Fruit fly (Drosophila melanogaster) whole organism, embryonic: ENCODE measurements around the gene Aprt.
A peak's percentile ranks its signal among the peaks of the same experiment; 100 is the strongest.

Experiments
- CG10267 ChIP-seq: fragments of 200-800 bp; sonication (Bioruptor generic); optimal IDR thresholded peaks from 2 replicates; lab custom pipeline; 2018; ENCODE audit warnings: missing biosample characterization, mild to moderate bottlenecking, missing genetic modification characterization, moderate library complexity
- CG10462 ChIP-seq: fragments of 200-800 bp; sonication (Bioruptor generic); optimal IDR thresholded peaks from 2 replicates; lab custom pipeline; 2016; ENCODE audit warnings: missing biosample characterization, missing genetic modification characterization
- CG10543 ChIP-seq: fragments of 200-800 bp; sonication (Bioruptor generic); optimal IDR thresholded peaks from 3 replicates; lab custom pipeline; 2017; ENCODE audit warnings: missing biosample characterization, mild to moderate bottlenecking, missing genetic modification characterization, moderate library complexity
- CG11398 ChIP-seq: fragments of 200-800 bp; sonication (Bioruptor generic); optimal IDR thresholded peaks from 2 replicates; lab custom pipeline; 2016; ENCODE audit warnings: missing biosample characterization, missing genetic modification characterization
- CG14965 ChIP-seq: fragments of 200-800 bp; sonication (Bioruptor generic); optimal IDR thresholded peaks from 2 replicates; lab custom pipeline; 2016; ENCODE audit warnings: missing biosample characterization, missing genetic modification characterization, borderline replicate concordance
- CG15696 ChIP-seq: fragments of 200-800 bp; sonication (Bioruptor generic); optimal IDR thresholded peaks from 2 replicates; lab custom pipeline; 2019; ENCODE audit warnings: missing biosample characterization, mild to moderate bottlenecking, missing genetic modification characterization, moderate library complexity
- CG17912 ChIP-seq: fragments of 200-800 bp; sonication (Bioruptor generic); optimal IDR thresholded peaks from 2 replicates; lab custom pipeline; 2018; ENCODE audit warnings: missing biosample characterization, mild to moderate bottlenecking, missing genetic modification characterization
- CG18599 ChIP-seq: fragments of 200-800 bp; sonication (Bioruptor generic); optimal IDR thresholded peaks from 3 replicates; lab custom pipeline; 2017; ENCODE audit warnings: missing biosample characterization, missing genetic modification characterization, mild to moderate bottlenecking, moderate library complexity, missing genetic modification reagents
- CG2199 ChIP-seq: fragments of 200-800 bp; sonication (Bioruptor generic); IDR thresholded peaks from 3 replicates; pipeline ENCODE4 v1.3.6; 2022; ENCODE audit warnings: missing biosample characterization, missing genetic modification characterization
- CG2678 ChIP-seq: fragments of 200-800 bp; sonication (Bioruptor generic); optimal IDR thresholded peaks from 3 replicates; lab custom pipeline; 2019; ENCODE audit warnings: missing biosample characterization, mild to moderate bottlenecking, missing genetic modification characterization, moderate library complexity
- CG32532 ChIP-seq: fragments of 200-800 bp; sonication (Bioruptor generic); IDR thresholded peaks from 2 replicates; pipeline ENCODE4 v1.3.6; 2022; ENCODE audit warnings: missing biosample characterization, missing genetic modification characterization
- CG4360 ChIP-seq: fragments of 200-800 bp; sonication (Bioruptor generic); IDR thresholded peaks from 2 replicates; pipeline ENCODE4 v1.3.6; 2022; ENCODE audit warnings: missing biosample characterization, missing genetic modification characterization
- CG4730 ChIP-seq: fragments of 200-800 bp; sonication (Bioruptor generic); IDR thresholded peaks from 2 replicates; pipeline ENCODE4 v1.3.6; 2022; ENCODE audit warnings: missing biosample characterization, missing genetic modification characterization
- CG4820 ChIP-seq: fragments of 200-800 bp; sonication (Bioruptor generic); optimal IDR thresholded peaks from 3 replicates; lab custom pipeline; 2016; ENCODE audit warnings: missing biosample characterization, missing genetic modification characterization
- CG7556 ChIP-seq: fragments of 200-800 bp; sonication (Bioruptor generic); optimal IDR thresholded peaks from 2 replicates; lab custom pipeline; 2017; ENCODE audit warnings: missing biosample characterization, mild to moderate bottlenecking, missing genetic modification characterization
- CG7745 ChIP-seq: fragments of 200-800 bp; sonication (Bioruptor generic); optimal IDR thresholded peaks from 2 replicates; lab custom pipeline; 2018; ENCODE audit warnings: missing biosample characterization, mild to moderate bottlenecking, missing genetic modification characterization, moderate library complexity
- CG7786 ChIP-seq: fragments of 200-800 bp; sonication (Bioruptor generic); optimal IDR thresholded peaks from 2 replicates; lab custom pipeline; 2016; ENCODE audit warnings: missing biosample characterization, missing genetic modification characterization
- CG9932 ChIP-seq: fragments of 200-800 bp; sonication (Bioruptor generic); IDR thresholded peaks from 2 replicates; pipeline ENCODE4 v1.3.6; 2022; ENCODE audit warnings: missing biosample characterization, missing genetic modification characterization
- Dad ChIP-seq: fragments of 200-800 bp; sonication (Bioruptor generic); optimal IDR thresholded peaks from 3 replicates; lab custom pipeline; 2016; ENCODE audit warnings: missing biosample characterization, missing genetic modification characterization
- Drgx ChIP-seq: fragments of 200-800 bp; sonication (Bioruptor generic); IDR thresholded peaks from 2 replicates; pipeline ENCODE4 v1.3.6; 2022; ENCODE audit warnings: missing biosample characterization, missing genetic modification characterization
- Ets97D ChIP-seq: fragments of 200-800 bp; sonication (Bioruptor generic); optimal IDR thresholded peaks from 3 replicates; lab custom pipeline; 2016; ENCODE audit warnings: missing biosample characterization, missing genetic modification characterization
- H15 ChIP-seq: fragments of 200-800 bp; sonication (Bioruptor generic); IDR thresholded peaks from 3 replicates; pipeline ENCODE4 v1.3.6; 2022; ENCODE audit warnings: missing biosample characterization, missing genetic modification characterization
- HHEX ChIP-seq: fragments of 200-800 bp; sonication (Bioruptor generic); optimal IDR thresholded peaks from 3 replicates; lab custom pipeline; 2017; ENCODE audit warnings: missing biosample characterization, mild to moderate bottlenecking, missing genetic modification characterization, missing genetic modification reagents
- HLH54F ChIP-seq: fragments of 200-800 bp; sonication (Bioruptor generic); optimal IDR thresholded peaks from 3 replicates; lab custom pipeline; 2016; ENCODE audit warnings: missing biosample characterization, missing genetic modification characterization
- Hey ChIP-seq: fragments of 200-800 bp; sonication (Bioruptor generic); optimal IDR thresholded peaks from 3 replicates; lab custom pipeline; 2018; ENCODE audit warnings: missing biosample characterization, mild to moderate bottlenecking, missing genetic modification characterization
- Hr39 ChIP-seq: fragments of >200 bp; optimal IDR thresholded peaks from 2 replicates; lab custom pipeline; 2017
- Hr78 ChIP-seq, 2 experiments: fragments of 200-800 bp in 1 of 2; fragments of >200 bp in 1 of 2; sonication (Bioruptor generic) in 1 of 2; optimal IDR thresholded peaks; 2 replicates each; lab custom pipeline; 2017 to 2019; ENCODE audit warnings: missing biosample characterization in 2 of 2, missing genetic modification characterization in 2 of 2, mild to moderate bottlenecking in 1 of 2, moderate library complexity in 1 of 2
- Jarid2 ChIP-seq: fragments of 200-800 bp; sonication (Bioruptor generic); optimal IDR thresholded peaks from 3 replicates; lab custom pipeline; 2017; ENCODE audit warnings: mild to moderate bottlenecking, missing biosample characterization, missing genetic modification reagents, missing genetic modification characterization
- Meics ChIP-seq: fragments of 200-800 bp; sonication (Bioruptor generic); optimal IDR thresholded peaks from 2 replicates; lab custom pipeline; 2017; ENCODE audit warnings: missing biosample characterization, mild to moderate bottlenecking, missing genetic modification characterization
- Mes4 ChIP-seq: fragments of 200-800 bp; sonication (Bioruptor generic); optimal IDR thresholded peaks from 2 replicates; lab custom pipeline; 2016; ENCODE audit warnings: missing biosample characterization, missing genetic modification characterization
- Myb ChIP-seq: fragments of 200-800 bp; sonication (Bioruptor generic); optimal IDR thresholded peaks from 2 replicates; lab custom pipeline; 2016; ENCODE audit warnings: missing biosample characterization, missing genetic modification characterization
- Nf-YB ChIP-seq: fragments of 200-800 bp; sonication (Bioruptor generic); optimal IDR thresholded peaks from 3 replicates; lab custom pipeline; 2019; ENCODE audit warnings: missing biosample characterization, mild to moderate bottlenecking, missing genetic modification characterization, moderate library complexity
- Side ChIP-seq: fragments of 200-800 bp; sonication (Bioruptor generic); optimal IDR thresholded peaks from 2 replicates; lab custom pipeline; 2016; ENCODE audit warnings: missing biosample characterization, missing genetic modification characterization
- ash1 ChIP-seq: fragments of 200-800 bp; sonication (Bioruptor generic); optimal IDR thresholded peaks from 2 replicates; lab custom pipeline; 2018; ENCODE audit warnings: missing biosample characterization, mild to moderate bottlenecking, missing genetic modification characterization
- corto ChIP-seq: fragments of 200-800 bp; sonication (Bioruptor generic); optimal IDR thresholded peaks from 2 replicates; lab custom pipeline; 2016; ENCODE audit warnings: missing biosample characterization, mild to moderate bottlenecking, missing genetic modification characterization, moderate library complexity
- dimm ChIP-seq: fragments of 200-800 bp; sonication (Bioruptor generic); IDR thresholded peaks from 2 replicates; pipeline ENCODE4 v1.3.6; 2022; ENCODE audit warnings: missing biosample characterization, missing genetic modification characterization
- dysf ChIP-seq: fragments of 200-800 bp; sonication (Bioruptor generic); IDR thresholded peaks from 3 replicates; pipeline ENCODE4 v1.3.6; 2022; ENCODE audit warnings: missing biosample characterization, missing genetic modification characterization
- exex ChIP-seq: fragments of 200-800 bp; sonication (Bioruptor generic); optimal IDR thresholded peaks from 4 replicates; lab custom pipeline; 2018; ENCODE audit warnings: missing biosample characterization, mild to moderate bottlenecking, missing genetic modification characterization, moderate library complexity
- fd102C ChIP-seq: fragments of 200-800 bp; sonication (Bioruptor generic); optimal IDR thresholded peaks from 2 replicates; lab custom pipeline; 2018; ENCODE audit warnings: missing biosample characterization, mild to moderate bottlenecking, missing genetic modification characterization, moderate library complexity
- gcm ChIP-seq: fragments of 200-800 bp; sonication (Bioruptor generic); optimal IDR thresholded peaks from 2 replicates; lab custom pipeline; 2019; ENCODE audit warnings: missing biosample characterization, mild to moderate bottlenecking, missing genetic modification characterization, moderate library complexity
- insv ChIP-seq, 2 experiments: fragments of 200-800 bp; sonication (Bioruptor generic); optimal IDR thresholded peaks; 3 replicates each; lab custom pipeline; 2016 to 2018; ENCODE audit warnings: missing biosample characterization in 2 of 2, missing genetic modification characterization in 2 of 2
- jumu ChIP-seq: fragments of 200-800 bp; sonication (Bioruptor generic); optimal IDR thresholded peaks from 3 replicates; lab custom pipeline; 2016; ENCODE audit warnings: missing biosample characterization, missing genetic modification characterization
- lilli ChIP-seq: fragments of 200-800 bp; sonication (Bioruptor generic); optimal IDR thresholded peaks from 3 replicates; lab custom pipeline; 2016; ENCODE audit warnings: missing biosample characterization, missing genetic modification characterization
- onecut ChIP-seq: fragments of 200-800 bp; sonication (Bioruptor generic); IDR thresholded peaks from 2 replicates; pipeline ENCODE4 v1.3.6; 2022; ENCODE audit warnings: missing biosample characterization, missing genetic modification characterization
- phol ChIP-seq: fragments of 200-800 bp; sonication (Bioruptor generic); optimal IDR thresholded peaks from 3 replicates; lab custom pipeline; 2018; ENCODE audit warnings: missing biosample characterization, mild to moderate bottlenecking, missing genetic modification characterization, moderate library complexity
- prd ChIP-seq, 3 experiments: fragments of >200 bp in 2 of 3; fragments of 200-800 bp in 1 of 3; sonication (Bioruptor generic) in 1 of 3; optimal IDR thresholded peaks in 2 of 3; IDR thresholded peaks in 1 of 3; 2 replicates in 2 of 3; 3 replicates in 1 of 3; pipeline versions ENCODE4 v1.3.6 to Lab custom; 2017 to 2022; ENCODE audit warnings: missing biosample characterization in 1 of 3, missing genetic modification characterization in 1 of 3
- seq ChIP-seq: fragments of 200-800 bp; sonication (Bioruptor generic); IDR thresholded peaks from 2 replicates; pipeline ENCODE4 v1.3.6; 2022; ENCODE audit warnings: missing biosample characterization, missing genetic modification characterization
- ssp ChIP-seq: fragments of 200-800 bp; sonication (Bioruptor generic); IDR thresholded peaks from 2 replicates; pipeline ENCODE4 v1.3.6; 2022; ENCODE audit warnings: missing biosample characterization, missing genetic modification characterization
- tna ChIP-seq: fragments of 200-800 bp; sonication (Bioruptor generic); IDR thresholded peaks from 2 replicates; pipeline ENCODE4 v1.3.6; 2022; ENCODE audit warnings: missing biosample characterization, missing genetic modification characterization; ENCODE audit not compliant: partially characterized antibody
- ttk ChIP-seq: fragments of 200-800 bp; sonication (Bioruptor generic); IDR thresholded peaks from 2 replicates; pipeline ENCODE4 v2.1.2; 2022; ENCODE audit warnings: missing biosample characterization, missing genetic modification characterization

The Aprt gene

DNA sequence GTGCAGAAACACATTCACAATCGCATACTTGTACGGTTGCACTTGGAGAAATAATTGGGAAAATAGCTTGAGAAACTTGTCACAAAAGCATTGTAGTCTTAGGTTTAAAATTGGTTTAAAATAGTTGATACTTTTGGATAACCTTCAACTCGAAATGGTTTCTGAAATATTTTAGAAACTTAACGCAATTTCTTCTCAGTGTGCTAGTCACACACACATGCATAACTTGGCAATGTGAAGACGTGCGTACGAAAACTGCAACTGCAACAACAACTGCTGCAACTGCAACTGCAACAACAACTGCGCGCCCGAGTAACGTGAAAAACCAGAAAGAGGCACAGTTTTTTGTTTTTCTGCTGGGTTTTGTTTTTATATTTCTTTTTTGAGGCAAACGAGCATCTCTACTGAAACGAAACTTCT lies 1.3 kb upstream of the Aprt start (continued):
- TF ChIP-seq dysf (GFP tag; lab: Robert Waterston, UW) (peak; percentile 78), Drgx (GFP tag; lab: Robert Waterston, UW) (peak; percentile 99), CG11398 (GFP tag; lab: Kevin White, UChicago) (peak; percentile 78), CG4820 (GFP tag; lab: Kevin White, UChicago) (peak; percentile 88), CG7786 (peak; percentile 76), Mes4 (GFP tag; lab: Kevin White, UChicago) (peak; percentile 78), HLH54F (peak; percentile 42), corto (GFP tag; lab: Kevin White, UChicago) (peak; percentile 82), CG32532 (GFP tag; lab: Robert Waterston, UW) (no peak; the same call in 1 of the 2 replicates), CG9932 (no peak), tna (GFP tag; lab: Robert Waterston, UW) (no peak), Dad (GFP tag; lab: Kevin White, UChicago) (peak; percentile 61), Myb (GFP tag; lab: Kevin White, UChicago) (peak; percentile 47), Jarid2 (GFP tag; lab: Kevin White, UChicago) (no peak), CG14965 (GFP tag; lab: Kevin White, UChicago) (no peak), ssp (GFP tag; lab: Robert Waterston, UW) (peak; percentile 63), prd (optimal IDR thresholded peaks at IDR 0.05; lab: Kevin White, UChicago) (no peak), prd (GFP tag; IDR thresholded peaks at IDR 0.05; lab: Robert Waterston, UW) (peak; percentile 97), HHEX (GFP tag; lab: Kevin White, UChicago) (peak; percentile 72), CG18599 (peak; percentile 55), Hr39 (lab: Kevin White, UChicago) (no peak), CG10543 (GFP tag; lab: Kevin White, UChicago) (no peak), exex (no peak), Side (peak; percentile 73), lilli (peak; percentile 67), ttk (GFP tag; lab: Robert Waterston, UW) (peak; percentile 88), Nf-YB (GFP tag; lab: Kevin White, UChicago) (peak; percentile 52), dimm (GFP tag; lab: Robert Waterston, UW) (peak; percentile 80), insv (GFP tag; optimal IDR thresholded peaks at IDR 0.05; lab: Kevin White, UChicago) (no peak), CG10267 (tag; lab: Kevin White, UChicago) (peak; percentile 76), CG7745 (tag; lab: Kevin White, UChicago) (no peak), Hr78 (GFP tag; optimal IDR thresholded peaks at IDR 0.05; lab: Kevin White, UChicago) (peak in 1 of 2 experiments; percentile 31), ash1 (GFP tag; lab: Kevin White, UChicago) (no peak), jumu (GFP tag; lab: Kevin White, UChicago) (peak; percentile 80), onecut (GFP tag; lab: Robert Waterston, UW) (peak; percentile 78), Meics (GFP tag; lab: Kevin White, UChicago) (peak; percentile 60), CG7556 (peak; percentile 66), Hey (tag; lab: Kevin White, UChicago) (no peak), CG2199 (GFP tag; lab: Robert Waterston, UW) (peak; percentile 91; the same call in 2 of the 3 replicates), CG2678 (peak; percentile 83), fd102C (GFP tag; lab: Kevin White, UChicago) (peak; percentile 91), gcm (GFP tag; lab: Kevin White, UChicago) (peak; percentile 59), CG15696 (tag; lab: Kevin White, UChicago) (peak; percentile 94), CG17912 (peak; percentile 53), phol (peak; percentile 93), CG4360 (GFP tag; lab: Robert Waterston, UW) (peak; percentile 90), seq (no peak), H15 (peak; percentile 80), Ets97D (GFP tag; lab: Kevin White, UChicago) (peak; percentile 38), CG4730 (GFP tag; lab: Robert Waterston, UW) (peak; percentile 76), CG10462 (GFP tag; lab: Kevin White, UChicago) (peak; percentile 81)
